Worm (Caenorhabditis elegans): ENCODE measurements around the gene smu-2.

ce11 chrII:3472316-3472715, 9.9 kb upstream of the smu-2 start, which contains the start of gene Y49F6B.12:
- TF ChIP-seq mdl-1 (tag; optimal IDR thresholded peaks at IDR 0.05) (no peak), nhr-28 (tag; optimal IDR thresholded peaks at IDR 0.05) (no peak), lin-39 (tag; optimal IDR thresholded peaks at IDR 0.05) (no peak), ztf-4 (tag; optimal IDR thresholded peaks at IDR 0.05) (no peak), fkh-4 (tag; optimal IDR thresholded peaks at IDR 0.05; ENCODE audit: borderline replicate concordance) (no peak), lin-15B (tag; optimal IDR thresholded peaks at IDR 0.05) (no peak), egl-27 (tag; optimal IDR thresholded peaks at IDR 0.05) (no peak), lsy-2 (tag; optimal IDR thresholded peaks at IDR 0.05) (no peak), lir-3 (tag; optimal IDR thresholded peaks at IDR 0.05; ENCODE audit: poor library complexity) (no peak), snpc-4 (tag; optimal IDR thresholded peaks at IDR 0.05) (no peak)
